Fruit fly (Drosophila melanogaster): ENCODE results near the gene Gga.

dm6 chrX:9554346-9554808 is 46.5 kb upstream of the Gga start, which contains the start of gene RpS28b:
- TF ChIP-seq Vsx2 (GFP tag; optimal IDR thresholded peaks at IDR 0.05; ENCODE audit: partially characterized antibody) (no peak), sv (GFP tag; optimal IDR thresholded peaks at IDR 0.05) (peak; percentile 58), Rel (GFP tag; optimal IDR thresholded peaks at IDR 0.05) (no peak), Rel (tag; optimal IDR thresholded peaks at IDR 0.05) (peak; percentile 66), usp (GFP tag; optimal IDR thresholded peaks at IDR 0.05) (no peak), CrebA (GFP tag; optimal IDR thresholded peaks at IDR 0.05; ENCODE audit: borderline replicate concordance) (no peak), psq (GFP tag; optimal IDR thresholded peaks at IDR 0.05) (peak; percentile 20), Hr78 (GFP tag; optimal IDR thresholded peaks at IDR 0.05) (no peak), GATAd (GFP tag; optimal IDR thresholded peaks at IDR 0.05) (no peak), h (GFP tag; optimal IDR thresholded peaks at IDR 0.05) (peak; percentile 79), dmrt93B (GFP tag; optimal IDR thresholded peaks at IDR 0.05) (peak; percentile 96), br (GFP tag; optimal IDR thresholded peaks at IDR 0.05) (peak; percentile 87), dl (GFP tag; optimal IDR thresholded peaks at IDR 0.05; ENCODE audit: insufficient read depth in 1 of 2, partially characterized antibody in 2 of 2) (no peak), pan (optimal IDR thresholded peaks at IDR 0.05) (no peak), lola (GFP tag; optimal IDR thresholded peaks at IDR 0.05) (no peak)

All from whole organism, wandering third instar larva.